Fruit fly (Drosophila melanogaster) S2 (cell line): ENCODE data around the gene CG3448.

Experiments used
- CG8478 ChIP-seq: fragments of >200 bp; optimal IDR thresholded peaks from 2 replicates; lab custom pipeline; 2018
- CTCF ChIP-seq, 2 experiments: fragments of >200 bp; optimal IDR thresholded peaks; 2 replicates each; lab custom pipeline; 2018

dm6 chr3L:9456389-9456788 lies 5.0 kb upstream of the CG3448 start:
- TF ChIP-seq CG8478 (lab: Kevin White, UChicago) (no peak), CTCF (optimal IDR thresholded peaks at IDR 0.05; lab: Kevin White, UChicago) (no peak)
